Fruit fly (Drosophila melanogaster): ENCODE measurements around the gene CG43153.

DNA sequence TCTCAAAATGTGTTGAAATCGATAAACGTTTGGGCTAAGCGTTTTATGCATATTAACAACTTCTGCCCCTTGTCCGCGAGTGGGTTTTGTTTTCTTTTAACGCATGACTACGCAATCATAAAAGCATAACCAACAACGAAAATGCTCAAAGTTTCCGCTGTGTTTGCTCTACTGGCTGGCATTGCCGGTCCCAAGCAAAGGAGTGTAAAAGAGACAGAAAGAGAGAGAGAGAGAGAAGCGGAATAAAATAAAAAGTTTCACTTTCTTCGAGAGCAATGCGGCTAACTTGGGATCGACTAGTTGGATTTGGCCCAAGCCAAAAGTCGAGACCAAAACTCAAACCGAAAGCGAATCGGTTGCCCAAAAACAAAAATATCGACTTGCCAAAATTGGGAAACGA lies 19.9 kb downstream of the CG43153 start:
- TF ChIP-seq CTCF (optimal IDR thresholded peaks at IDR 0.05): no peak
- TF ChIP-seq CG8478 (optimal IDR thresholded peaks at IDR 0.05): no peak
